Fruit fly (Drosophila melanogaster): Measurements from ENCODE around the gene obst-E.

DNA sequence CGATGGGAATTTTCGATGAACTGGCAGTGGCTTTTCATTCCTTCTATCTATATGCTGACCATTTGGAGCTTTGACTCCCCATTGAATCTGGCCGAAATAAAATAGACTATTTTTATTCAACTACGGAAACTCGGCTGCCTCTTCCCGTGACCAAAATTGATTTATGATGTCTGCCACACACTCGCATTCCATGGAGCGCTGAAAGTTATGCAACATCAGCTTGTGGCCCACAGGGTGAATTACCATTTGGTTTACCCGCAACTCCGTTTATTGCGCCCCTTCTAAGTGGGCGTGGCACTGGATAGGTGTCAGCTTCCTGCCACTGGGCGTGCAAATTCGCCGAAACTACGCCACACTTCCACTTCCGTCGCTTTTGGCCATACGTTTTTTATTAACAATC lies 27.2 kb upstream of the obst-E start:
- TF ChIP-seq CG13204 (GFP tag; optimal IDR thresholded peaks at IDR 0.05) (no peak), Ets98B (GFP tag; IDR thresholded peaks at IDR 0.05) (no peak), Pif1B (GFP tag; optimal IDR thresholded peaks at IDR 0.05) (no peak), CG4496 (GFP tag; IDR thresholded peaks at IDR 0.05) (no peak), CG32121 (GFP tag; IDR thresholded peaks at IDR 0.05) (no peak), gl (tag; optimal IDR thresholded peaks at IDR 0.05) (no peak)
